Fruit fly (Drosophila melanogaster) whole organism, embryonic: Measurements from ENCODE around the gene Smox.

Experiments used
- ATbp ChIP-seq: fragments of 200-800 bp; sonication (Bioruptor generic); optimal IDR thresholded peaks from 2 replicates; lab custom pipeline; 2017; ENCODE audit warnings: missing biosample characterization, mild to moderate bottlenecking, missing genetic modification characterization, missing genetic modification reagents
- Antp ChIP-seq: fragments of 200-800 bp; sonication (Bioruptor generic); optimal IDR thresholded peaks from 3 replicates; lab custom pipeline; 2016; ENCODE audit warnings: missing biosample characterization, missing genetic modification characterization
- CG10565 ChIP-seq: fragments of 200-800 bp; sonication (Bioruptor generic); optimal IDR thresholded peaks from 3 replicates; lab custom pipeline; 2016; ENCODE audit warnings: missing biosample characterization, mild to moderate bottlenecking, missing genetic modification characterization
- CG10654 ChIP-seq: fragments of 200-800 bp; sonication (Bioruptor generic); optimal IDR thresholded peaks from 2 replicates; lab custom pipeline; 2016; ENCODE audit warnings: missing biosample characterization, missing genetic modification characterization
- CG12744 ChIP-seq: fragments of 200-800 bp; sonication (Bioruptor generic); optimal IDR thresholded peaks from 2 replicates; lab custom pipeline; 2016; ENCODE audit warnings: missing biosample characterization, missing genetic modification characterization
- CG12942 ChIP-seq: fragments of 200-800 bp; sonication (Bioruptor generic); optimal IDR thresholded peaks from 3 replicates; lab custom pipeline; 2016; ENCODE audit warnings: missing biosample characterization, missing genetic modification characterization
- CG13123 ChIP-seq: fragments of 200-800 bp; sonication (Bioruptor generic); optimal IDR thresholded peaks from 2 replicates; lab custom pipeline; 2016; ENCODE audit warnings: missing biosample characterization, missing genetic modification characterization
- CG13775 ChIP-seq: fragments of 200-800 bp; sonication (Bioruptor generic); optimal IDR thresholded peaks from 3 replicates; lab custom pipeline; 2017; ENCODE audit warnings: missing biosample characterization, mild to moderate bottlenecking, missing genetic modification characterization
- CG14441 ChIP-seq: fragments of 200-800 bp; sonication (Bioruptor generic); IDR thresholded peaks from 2 replicates; pipeline ENCODE4 v1.3.6; 2022; ENCODE audit warnings: missing biosample characterization, missing genetic modification characterization
- CG15269 ChIP-seq: fragments of 200-800 bp; sonication (Bioruptor generic); optimal IDR thresholded peaks from 2 replicates; lab custom pipeline; 2018; ENCODE audit warnings: missing biosample characterization, mild to moderate bottlenecking, missing genetic modification characterization, moderate library complexity
- CG1529 ChIP-seq: fragments of 200-800 bp; sonication (Bioruptor generic); optimal IDR thresholded peaks from 3 replicates; lab custom pipeline; 2018; ENCODE audit warnings: missing biosample characterization, missing genetic modification characterization
- CG17568 ChIP-seq: fragments of 200-800 bp; sonication (Bioruptor generic); optimal IDR thresholded peaks from 2 replicates; lab custom pipeline; 2018; ENCODE audit warnings: missing biosample characterization, mild to moderate bottlenecking, missing genetic modification characterization, moderate library complexity
- CG17912 ChIP-seq: fragments of 200-800 bp; sonication (Bioruptor generic); optimal IDR thresholded peaks from 2 replicates; lab custom pipeline; 2018; ENCODE audit warnings: missing biosample characterization, mild to moderate bottlenecking, missing genetic modification characterization
- CG2129 ChIP-seq: fragments of 200-800 bp; sonication (Bioruptor generic); IDR thresholded peaks from 2 replicates; pipeline ENCODE4 v1.3.6; 2022; ENCODE audit warnings: missing biosample characterization, missing genetic modification characterization; ENCODE audit not compliant: partially characterized antibody
- CG30431 ChIP-seq: fragments of 200-800 bp; sonication (Bioruptor generic); optimal IDR thresholded peaks from 2 replicates; lab custom pipeline; 2017; ENCODE audit warnings: missing biosample characterization, missing genetic modification characterization
- CG32772 ChIP-seq: fragments of 200-800 bp; sonication (Bioruptor generic); IDR thresholded peaks from 2 replicates; pipeline ENCODE4 v1.3.6; 2022; ENCODE audit warnings: missing biosample characterization, missing genetic modification characterization
- CG3726 ChIP-seq: fragments of 200-800 bp; sonication (Bioruptor generic); IDR thresholded peaks from 3 replicates; pipeline ENCODE4, ENCODE4 v1.3.6; 2022; ENCODE audit warnings: missing biosample characterization, missing genetic modification characterization
- CG4360 ChIP-seq: fragments of 200-800 bp; sonication (Bioruptor generic); IDR thresholded peaks from 2 replicates; pipeline ENCODE4 v1.3.6; 2022; ENCODE audit warnings: missing biosample characterization, missing genetic modification characterization
- CG4854 ChIP-seq: fragments of 200-800 bp; sonication (Bioruptor generic); optimal IDR thresholded peaks from 2 replicates; lab custom pipeline; 2016; ENCODE audit warnings: missing biosample characterization, missing genetic modification characterization, inconsistent platforms
- CG6854 ChIP-seq: fragments of 200-800 bp; sonication (Bioruptor generic); optimal IDR thresholded peaks from 3 replicates; lab custom pipeline; 2017; ENCODE audit warnings: missing biosample characterization, mild to moderate bottlenecking, missing genetic modification characterization
- CG8281 ChIP-seq: fragments of 200-800 bp; sonication (Bioruptor generic); optimal IDR thresholded peaks from 2 replicates; lab custom pipeline; 2018; ENCODE audit warnings: missing biosample characterization, mild to moderate bottlenecking, missing genetic modification characterization, moderate library complexity
- Camta ChIP-seq: fragments of 200-800 bp; sonication (Bioruptor generic); optimal IDR thresholded peaks from 2 replicates; lab custom pipeline; 2016; ENCODE audit warnings: missing biosample characterization, missing genetic modification characterization
- Doc2 ChIP-seq: fragments of 200-800 bp; sonication (Bioruptor generic); IDR thresholded peaks from 2 replicates; pipeline ENCODE4 v1.3.6; 2022; ENCODE audit warnings: missing biosample characterization, missing genetic modification characterization
- Ets65A ChIP-seq: fragments of 200-800 bp; sonication (Bioruptor generic); peaks from one replicate; lab custom pipeline; 2016; ENCODE audit warnings: missing biosample characterization, missing genetic modification characterization
- Gsc ChIP-seq: fragments of 200-800 bp; sonication (Bioruptor generic); IDR thresholded peaks from 2 replicates; pipeline ENCODE4 v1.3.6; 2022; ENCODE audit warnings: missing biosample characterization, missing genetic modification characterization
- amos ChIP-seq: fragments of 200-800 bp; sonication (Bioruptor generic); IDR thresholded peaks from 2 replicates; pipeline ENCODE4 v1.3.6; 2022; ENCODE audit warnings: missing biosample characterization, missing genetic modification characterization; ENCODE audit not compliant: partially characterized antibody
- bab2 ChIP-seq: fragments of 200-800 bp; sonication (Bioruptor generic); optimal IDR thresholded peaks from 2 replicates; lab custom pipeline; 2016; ENCODE audit warnings: missing biosample characterization, missing genetic modification characterization
- bsh ChIP-seq, 2 experiments: fragments of 200-800 bp; sonication (Bioruptor generic); optimal IDR thresholded peaks; 2 replicates each; lab custom pipeline; 2017 to 2018; ENCODE audit warnings: mild to moderate bottlenecking in 2 of 2, missing biosample characterization in 2 of 2, missing genetic modification characterization in 2 of 2, moderate library complexity in 1 of 2
- cato ChIP-seq: fragments of 200-800 bp; sonication (Bioruptor generic); optimal IDR thresholded peaks from 2 replicates; lab custom pipeline; 2016; ENCODE audit warnings: missing biosample characterization, missing genetic modification characterization, borderline replicate concordance
- chm ChIP-seq: fragments of 200-800 bp; sonication (Bioruptor generic); IDR thresholded peaks from 2 replicates; pipeline ENCODE4 v1.3.6; 2022; ENCODE audit warnings: missing biosample characterization, missing genetic modification characterization
- fd102C ChIP-seq: fragments of 200-800 bp; sonication (Bioruptor generic); optimal IDR thresholded peaks from 2 replicates; lab custom pipeline; 2018; ENCODE audit warnings: missing biosample characterization, mild to moderate bottlenecking, missing genetic modification characterization, moderate library complexity
- gcm2 ChIP-seq: fragments of 200-800 bp; sonication (Bioruptor generic); optimal IDR thresholded peaks from 2 replicates; lab custom pipeline; 2016; ENCODE audit warnings: missing biosample characterization, missing genetic modification characterization
- gt ChIP-seq: fragments of 200-800 bp; sonication (Bioruptor generic); IDR thresholded peaks from 2 replicates; pipeline ENCODE4 v1.3.6; 2022; ENCODE audit warnings: missing biosample characterization, missing genetic modification characterization
- hth ChIP-seq: fragments of >200 bp; optimal IDR thresholded peaks from 2 replicates; lab custom pipeline; 2017; ENCODE audit warnings: inconsistent platforms
- ind ChIP-seq: fragments of 200-800 bp; sonication (Bioruptor generic); optimal IDR thresholded peaks from 3 replicates; lab custom pipeline; 2016; ENCODE audit warnings: missing biosample characterization, missing genetic modification characterization
- jumu ChIP-seq: fragments of 200-800 bp; sonication (Bioruptor generic); optimal IDR thresholded peaks from 3 replicates; lab custom pipeline; 2016; ENCODE audit warnings: missing biosample characterization, missing genetic modification characterization
- p53 ChIP-seq: fragments of 200-800 bp; sonication (Bioruptor generic); optimal IDR thresholded peaks from 2 replicates; lab custom pipeline; 2016; ENCODE audit warnings: missing biosample characterization, missing genetic modification characterization
- pnt ChIP-seq: fragments of 200-800 bp; sonication (Bioruptor generic); optimal IDR thresholded peaks from 3 replicates; lab custom pipeline; 2016; ENCODE audit warnings: missing biosample characterization, missing genetic modification characterization
- rib ChIP-seq: fragments of 200-800 bp; sonication (Bioruptor generic); IDR thresholded peaks from 2 replicates; pipeline ENCODE4 v1.3.6; 2022; ENCODE audit warnings: missing biosample characterization, missing genetic modification characterization
- salm ChIP-seq: fragments of 200-800 bp; sonication (Bioruptor generic); optimal IDR thresholded peaks from 2 replicates; lab custom pipeline; 2018; ENCODE audit warnings: missing biosample characterization, mild to moderate bottlenecking, missing genetic modification characterization
- scrt ChIP-seq: fragments of 200-800 bp; sonication (Bioruptor generic); optimal IDR thresholded peaks from 2 replicates; lab custom pipeline; 2018; ENCODE audit warnings: missing biosample characterization, mild to moderate bottlenecking, missing genetic modification characterization, moderate library complexity
- sd ChIP-seq: fragments of 200-800 bp; sonication (Bioruptor generic); optimal IDR thresholded peaks from 3 replicates; lab custom pipeline; 2018; ENCODE audit warnings: missing biosample characterization, mild to moderate bottlenecking, missing genetic modification characterization, moderate library complexity
- sim ChIP-seq: fragments of 200-800 bp; sonication (Bioruptor generic); IDR thresholded peaks from 2 replicates; pipeline ENCODE4 v1.3.6; 2022; ENCODE audit warnings: missing biosample characterization, missing genetic modification characterization
- wek ChIP-seq: fragments of 200-800 bp; sonication (Bioruptor generic); optimal IDR thresholded peaks from 3 replicates; lab custom pipeline; 2018; ENCODE audit warnings: missing biosample characterization, mild to moderate bottlenecking, missing genetic modification characterization, moderate library complexity
- wor ChIP-seq: fragments of 200-800 bp; sonication (Bioruptor generic); IDR thresholded peaks from 2 replicates; pipeline ENCODE4 v1.3.6; 2022; ENCODE audit warnings: missing biosample characterization, missing genetic modification characterization

Gene Smox

DNA sequence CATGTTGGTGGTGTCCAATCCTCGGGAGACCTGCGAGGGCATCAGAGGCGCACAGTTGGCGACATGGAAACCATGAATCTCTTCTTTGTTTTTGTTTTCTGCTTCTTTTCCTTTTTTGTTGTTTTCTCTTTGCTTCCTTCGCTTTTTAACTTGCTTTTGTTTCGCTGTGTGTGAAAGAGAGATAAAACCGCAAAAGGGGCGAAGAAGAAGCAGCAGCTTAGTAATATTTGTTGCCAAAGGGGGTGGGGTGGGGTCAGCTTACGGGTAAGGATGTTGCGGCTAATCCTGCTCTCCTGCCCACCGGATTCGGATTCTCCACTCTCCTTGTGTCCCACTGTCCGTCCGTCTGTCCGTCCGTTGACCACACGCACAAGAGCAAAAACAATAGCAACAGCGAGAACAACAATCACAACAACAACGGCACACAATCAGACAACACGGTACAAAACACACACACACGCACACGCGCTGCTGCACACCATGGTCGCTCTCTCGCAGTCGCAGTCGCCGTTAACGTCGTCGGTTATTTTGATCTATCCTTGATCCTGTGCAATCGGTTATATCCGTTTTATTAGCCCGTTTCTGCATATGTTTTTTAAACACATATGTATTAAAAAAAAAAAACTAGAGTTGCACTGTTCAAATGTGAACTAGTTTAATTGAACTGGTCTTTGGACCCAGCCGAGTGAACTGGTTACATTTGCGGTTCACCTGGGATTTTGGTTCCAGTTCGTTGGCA is 34.4 kb upstream of the Smox start (continued):
- no peak for TF ChIP-seq scrt (GFP tag; lab: Kevin White, UChicago)
- TF ChIP-seq CG10565: no peak
- no peak for TF ChIP-seq CG17912 (GFP tag; lab: Kevin White, UChicago)
- TF ChIP-seq CG12744 (GFP tag; lab: Kevin White, UChicago): no peak
- TF ChIP-seq CG15269 (tag; lab: Kevin White, UChicago): no peak
- TF ChIP-seq gt (GFP tag; lab: Robert Waterston, UW): no peak
- no peak for TF ChIP-seq jumu (GFP tag; lab: Kevin White, UChicago)
- TF ChIP-seq fd102C (GFP tag; lab: Kevin White, UChicago): no peak
- TF ChIP-seq hth: no peak
- TF ChIP-seq ATbp: no peak
- TF ChIP-seq cato (GFP tag; lab: Kevin White, UChicago): no peak
- no peak for TF ChIP-seq rib (GFP tag; lab: Robert Waterston, UW)
- no peak for TF ChIP-seq wek (GFP tag; lab: Kevin White, UChicago)
- no peak for TF ChIP-seq CG2129 (GFP tag; lab: Robert Waterston, UW)
- no peak for TF ChIP-seq ind (GFP tag; lab: Kevin White, UChicago)
- no peak for TF ChIP-seq CG17568 (GFP tag; lab: Kevin White, UChicago)
- no peak for TF ChIP-seq CG8281
- TF ChIP-seq bab2 (GFP tag; lab: Kevin White, UChicago): no peak
- no peak for TF ChIP-seq CG13775 (GFP tag; lab: Kevin White, UChicago)
- TF ChIP-seq Doc2 (GFP tag; lab: Robert Waterston, UW): no peak
- TF ChIP-seq CG4360 (GFP tag; lab: Robert Waterston, UW): peak; percentile 86
- no peak for TF ChIP-seq CG30431 (GFP tag; lab: Kevin White, UChicago)
- no peak for TF ChIP-seq Camta
- TF ChIP-seq CG1529 (GFP tag; lab: Kevin White, UChicago): no peak
- TF ChIP-seq gcm2 (GFP tag; lab: Kevin White, UChicago): no peak
- TF ChIP-seq sd (tag; lab: Kevin White, UChicago): no peak
- TF ChIP-seq amos: peak; percentile 45; the same call in 1 of the 2 replicates
- no peak for TF ChIP-seq Gsc (GFP tag; lab: Robert Waterston, UW)
- no peak for TF ChIP-seq Antp
- TF ChIP-seq chm (GFP tag; lab: Robert Waterston, UW): no peak
- no peak for TF ChIP-seq CG12942 (GFP tag; lab: Kevin White, UChicago)
- TF ChIP-seq CG32772 (GFP tag; lab: Robert Waterston, UW): no peak
- no peak for TF ChIP-seq salm
- TF ChIP-seq sim (GFP tag; lab: Robert Waterston, UW): no peak
- no peak for TF ChIP-seq CG10654 (GFP tag; lab: Kevin White, UChicago)
- no peak for TF ChIP-seq CG3726
- no peak for TF ChIP-seq CG6854
- TF ChIP-seq wor (GFP tag; lab: Robert Waterston, UW): no peak
- no peak for TF ChIP-seq pnt (GFP tag; lab: Kevin White, UChicago)
- peak in 1 of 2 experiments; percentile 31 for TF ChIP-seq bsh (GFP tag; optimal IDR thresholded peaks at IDR 0.05; lab: Kevin White, UChicago)
- TF ChIP-seq p53: no peak
- TF ChIP-seq CG4854: no peak
- TF ChIP-seq CG13123 (GFP tag; lab: Kevin White, UChicago): no peak
- TF ChIP-seq Ets65A: no peak
- no peak for TF ChIP-seq CG14441 (GFP tag; lab: Robert Waterston, UW)
